Fruit fly (Drosophila melanogaster): ENCODE measurements around the gene CG12025.
A peak's percentile ranks its signal among the peaks of the same experiment; 100 is the strongest.

Gene CG12025

DNA sequence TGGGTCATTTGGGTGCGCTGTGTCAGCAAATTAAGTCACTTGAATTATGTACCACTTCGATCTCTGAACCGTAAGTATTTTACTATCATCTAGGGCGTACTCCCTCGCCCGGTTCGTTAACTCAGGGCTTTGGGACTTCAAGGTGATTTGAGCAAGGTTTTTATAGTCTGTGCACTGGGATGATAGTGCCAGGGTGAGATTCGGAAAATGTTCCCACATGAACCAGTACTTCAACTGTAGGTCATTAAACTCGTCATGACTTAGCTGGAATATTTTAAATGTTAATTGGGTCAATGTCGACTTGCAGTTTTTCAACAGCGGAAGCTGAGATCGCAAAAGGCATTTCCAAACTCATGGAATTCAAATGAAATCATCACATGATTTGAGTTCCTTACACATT, 9.7 kb upstream of the CG12025 start, which contains the start of gene CNMa:
Gene CNMa, minus strand, starts transcription at position 101 of the 400 bp plus-strand sequence.
- TF ChIP-seq Hnf4 (GFP tag; optimal IDR thresholded peaks at IDR 0.05) (no peak), Mio (GFP tag; optimal IDR thresholded peaks at IDR 0.05) (no peak), HLH106 (tag; optimal IDR thresholded peaks at IDR 0.05) (no peak)

DNA sequence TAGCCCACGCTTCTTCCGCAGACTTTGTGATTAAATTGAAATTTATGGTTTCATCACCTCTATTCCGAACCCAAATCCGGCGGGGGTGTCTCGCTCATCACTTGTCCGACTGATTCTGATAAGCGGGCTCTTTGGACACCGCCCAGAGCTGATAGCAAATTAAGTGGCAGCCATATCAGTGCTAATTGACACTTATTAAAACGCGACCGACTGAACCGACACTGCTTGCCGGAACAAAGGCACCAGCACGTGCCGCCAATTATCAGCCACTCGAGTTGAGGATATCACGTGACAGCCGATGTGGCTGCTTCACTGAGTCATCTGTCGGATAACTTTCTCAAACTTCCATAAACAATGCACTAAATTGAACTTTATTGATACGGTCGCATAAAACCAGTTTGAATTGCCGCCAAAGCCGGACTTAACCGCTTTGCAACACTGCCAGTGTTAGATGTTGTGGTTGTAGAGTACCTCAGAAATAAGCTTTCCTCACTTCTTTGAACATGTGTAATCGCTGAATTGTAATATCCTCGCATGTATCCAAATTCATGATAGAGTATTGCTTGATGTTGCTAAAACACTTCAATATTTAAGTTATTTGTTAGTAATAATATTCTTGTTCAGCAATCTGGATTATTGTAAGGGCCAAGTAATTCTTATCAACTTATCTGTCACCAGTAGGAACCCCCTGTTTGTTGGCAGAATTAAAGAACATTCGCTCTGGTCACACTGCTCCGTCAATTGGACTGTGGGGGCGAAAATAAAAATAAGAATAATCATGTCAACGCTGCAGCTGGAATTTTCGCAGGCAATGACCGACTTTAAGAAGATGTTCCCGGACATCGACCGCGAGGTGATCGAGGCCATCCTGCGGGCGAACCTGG, 8.5 kb upstream of the CG12025 start, which contains the start of gene CG12024:
Gene CG12024, plus strand, starts transcription at position 699 of the 884 bp plus-strand sequence.
- peak; percentile 70 for TF ChIP-seq woc (GFP tag; optimal IDR thresholded peaks at IDR 0.05)
- TF ChIP-seq sv (GFP tag; optimal IDR thresholded peaks at IDR 0.05): peak; percentile 53
- TF ChIP-seq GATAd (GFP tag; optimal IDR thresholded peaks at IDR 0.05): no peak
- no peak for TF ChIP-seq Dfd (GFP tag; optimal IDR thresholded peaks at IDR 0.05)
- TF ChIP-seq Jra (GFP tag; optimal IDR thresholded peaks at IDR 0.05): peak; percentile 70
- TF ChIP-seq usp (GFP tag; optimal IDR thresholded peaks at IDR 0.05): no peak
- no peak for TF ChIP-seq Dif (GFP tag; optimal IDR thresholded peaks at IDR 0.05; ENCODE audit: partially characterized antibody)
- peak; percentile 56 for TF ChIP-seq dmrt93B (GFP tag; optimal IDR thresholded peaks at IDR 0.05)
- TF ChIP-seq sage (GFP tag; optimal IDR thresholded peaks at IDR 0.05): no peak
- no peak for TF ChIP-seq lola (GFP tag; optimal IDR thresholded peaks at IDR 0.05)
- TF ChIP-seq dsf (GFP tag; optimal IDR thresholded peaks at IDR 0.05; ENCODE audit: borderline replicate concordance): peak; percentile 47
- peak in 1 of 2 experiments; percentile 79 for TF ChIP-seq foxo (GFP tag; optimal IDR thresholded peaks at IDR 0.05)
- no peak for TF ChIP-seq Sp1 (GFP tag; optimal IDR thresholded peaks at IDR 0.05)
- TF ChIP-seq tai (GFP tag; optimal IDR thresholded peaks at IDR 0.05): no peak
- TF ChIP-seq dl (GFP tag; optimal IDR thresholded peaks at IDR 0.05; ENCODE audit: insufficient read depth in 1 of 2, partially characterized antibody in 2 of 2): no peak
- TF ChIP-seq HLH106 (tag; optimal IDR thresholded peaks at IDR 0.05): peak; percentile 77
- TF ChIP-seq CG9705 (GFP tag; optimal IDR thresholded peaks at IDR 0.05): peak; percentile 64
- TF ChIP-seq OdsH (GFP tag; optimal IDR thresholded peaks at IDR 0.05): peak; percentile 42
- TF ChIP-seq Myc (optimal IDR thresholded peaks at IDR 0.05): peak; percentile 51
- TF ChIP-seq CG32264 (GFP tag; optimal IDR thresholded peaks at IDR 0.05): no peak
- no peak for TF ChIP-seq Vsx2 (GFP tag; optimal IDR thresholded peaks at IDR 0.05; ENCODE audit: partially characterized antibody)
- peak; percentile 58 for TF ChIP-seq brk (GFP tag; optimal IDR thresholded peaks at IDR 0.05)
- TF ChIP-seq Abd-B (GFP tag; optimal IDR thresholded peaks at IDR 0.05): no peak
- peak; percentile 62 for TF ChIP-seq Hnf4 (GFP tag; optimal IDR thresholded peaks at IDR 0.05)
- TF ChIP-seq h (GFP tag; optimal IDR thresholded peaks at IDR 0.05): peak; percentile 55
- no peak for TF ChIP-seq jim (GFP tag; optimal IDR thresholded peaks at IDR 0.05)
- TF ChIP-seq psq (GFP tag; optimal IDR thresholded peaks at IDR 0.05): peak; percentile 41
- TF ChIP-seq br (GFP tag; optimal IDR thresholded peaks at IDR 0.05): peak; percentile 60
- no peak for TF ChIP-seq Rel (GFP tag; optimal IDR thresholded peaks at IDR 0.05)
- TF ChIP-seq Rel (tag; optimal IDR thresholded peaks at IDR 0.05): peak; percentile 98
- no peak for TF ChIP-seq Hr83 (GFP tag; optimal IDR thresholded peaks at IDR 0.05; ENCODE audit: poor library complexity, severe bottlenecking)
- TF ChIP-seq Hr78 (GFP tag; optimal IDR thresholded peaks at IDR 0.05): no peak
- TF ChIP-seq CrebA (GFP tag; optimal IDR thresholded peaks at IDR 0.05; ENCODE audit: borderline replicate concordance): no peak
- peak; percentile 75 for TF ChIP-seq fru (GFP tag; optimal IDR thresholded peaks at IDR 0.05)
- TF ChIP-seq pan (optimal IDR thresholded peaks at IDR 0.05): no peak
- TF ChIP-seq ey (GFP tag; optimal IDR thresholded peaks at IDR 0.05): peak; percentile 68
- TF ChIP-seq Mio (GFP tag; optimal IDR thresholded peaks at IDR 0.05): no peak
- TF ChIP-seq N (GFP tag; optimal IDR thresholded peaks at IDR 0.05): peak; percentile 85
- peak; percentile 62 for TF ChIP-seq rgr (GFP tag; optimal IDR thresholded peaks at IDR 0.05)

Measured in whole organism, wandering third instar larva.